Worm (Caenorhabditis elegans): ENCODE results near the gene Y24D9B.1.
A peak's percentile ranks its signal among the peaks of the same experiment; 100 is the strongest.

Y24D9B.1 gene

DNA sequence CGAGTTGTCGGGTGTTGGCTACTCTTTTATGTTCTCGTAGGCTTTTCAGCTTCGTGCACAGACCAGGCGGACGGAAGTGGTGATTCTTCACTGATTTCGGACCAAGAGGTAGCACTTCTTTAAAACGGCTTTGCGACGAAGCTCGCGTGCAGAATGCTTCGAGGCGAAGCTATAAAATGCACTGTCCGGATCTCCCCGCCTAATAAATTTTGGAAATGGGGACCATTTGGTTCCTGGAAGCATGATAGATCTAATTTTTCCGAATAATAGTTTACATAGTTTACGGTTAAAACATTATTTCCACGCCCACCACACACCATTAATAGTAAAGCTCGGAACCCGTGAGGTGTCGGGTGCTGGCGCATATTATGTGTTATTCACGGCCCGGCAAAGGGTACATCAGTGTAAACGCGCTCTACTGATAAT lies 30.4 kb downstream of the Y24D9B.1 start (continued):
- no peak for TF ChIP-seq ceh-62 (tag; optimal IDR thresholded peaks at IDR 0.05)
- no peak for TF ChIP-seq ctbp-1 (GFP tag; IDR thresholded peaks at IDR 0.05)
- TF ChIP-seq lin-38 (GFP tag; IDR thresholded peaks at IDR 0.05), result peak; percentile 95
- no peak for TF ChIP-seq attf-4 (tag; optimal IDR thresholded peaks at IDR 0.05)
- no peak for TF ChIP-seq rbr-2 (tag; optimal IDR thresholded peaks at IDR 0.05)
- TF ChIP-seq snpc-4 (tag; optimal IDR thresholded peaks at IDR 0.05), result peak; percentile 61
- TF ChIP-seq pqm-1 (tag; optimal IDR thresholded peaks at IDR 0.05), result no peak
- no peak for TF ChIP-seq ceh-82 (tag; optimal IDR thresholded peaks at IDR 0.05)
- TF ChIP-seq F44E2.7 (GFP tag; IDR thresholded peaks at IDR 0.05), result no peak
- no peak for TF ChIP-seq cey-2 (tag; optimal IDR thresholded peaks at IDR 0.05; ENCODE audit: borderline replicate concordance, insufficient read depth)
- no peak for TF ChIP-seq unc-39 (tag; optimal IDR thresholded peaks at IDR 0.05)
- no peak for TF ChIP-seq nhr-41 (GFP tag; IDR thresholded peaks at IDR 0.05)
- no peak for TF ChIP-seq D1046.2 (GFP tag; IDR thresholded peaks at IDR 0.05)
- peak; percentile 68 for TF ChIP-seq F49E8.2 (tag; optimal IDR thresholded peaks at IDR 0.05; ENCODE audit: borderline replicate concordance)
- TF ChIP-seq ZK546.5 (tag; optimal IDR thresholded peaks at IDR 0.05), result no peak
- no peak for TF ChIP-seq hlh-11 (tag; optimal IDR thresholded peaks at IDR 0.05)
- TF ChIP-seq F37D6.2 (tag; optimal IDR thresholded peaks at IDR 0.05), result no peak
- TF ChIP-seq madf-9 (GFP tag; conservative IDR thresholded peaks at IDR 0.05), result no peak
- TF ChIP-seq spr-3 (GFP tag; optimal IDR thresholded peaks at IDR 0.05), result no peak
- no peak for TF ChIP-seq nhr-48 (tag; optimal IDR thresholded peaks at IDR 0.05)
- TF ChIP-seq fkh-10 (GFP tag; optimal IDR thresholded peaks at IDR 0.05), result no peak
- TF ChIP-seq lim-7 (GFP tag; IDR thresholded peaks at IDR 0.05), result no peak; the same call in 1 of the 2 replicates
- TF ChIP-seq saeg-2 (GFP tag; IDR thresholded peaks at IDR 0.05), result no peak
- no peak for TF ChIP-seq hmg-1.1 (GFP tag; IDR thresholded peaks at IDR 0.05)
- no peak for TF ChIP-seq tag-97 (GFP tag; IDR thresholded peaks at IDR 0.05)
- peak; percentile 29 for TF ChIP-seq mes-2 (tag; optimal IDR thresholded peaks at IDR 0.05; ENCODE audit: poor library complexity, severe bottlenecking)
- TF ChIP-seq aha-1 (tag), result no peak
- TF ChIP-seq daf-8 (GFP tag; IDR thresholded peaks at IDR 0.05), result no peak
- no peak for TF ChIP-seq zag-1 (tag; optimal IDR thresholded peaks at IDR 0.05)
- TF ChIP-seq mdt-29 (GFP tag; IDR thresholded peaks at IDR 0.05), result 0 out of 2 replicates have a peak, but pooled peaks have one; percentile 24
- TF ChIP-seq dve-1 (tag; optimal IDR thresholded peaks at IDR 0.05; ENCODE audit: insufficient read depth), result no peak
- no peak for TF ChIP-seq nhr-25 (tag; optimal IDR thresholded peaks at IDR 0.05; ENCODE audit: borderline replicate concordance, insufficient read depth)
- TF ChIP-seq vab-7 (GFP tag; IDR thresholded peaks at IDR 0.05), result no peak
- TF ChIP-seq lin-29 (GFP tag; IDR thresholded peaks at IDR 0.05), result no peak
- no peak for TF ChIP-seq mxl-3 (GFP tag; optimal IDR thresholded peaks at IDR 0.05)
- no peak for TF ChIP-seq daf-19 (GFP tag; conservative IDR thresholded peaks at IDR 0.05)
- no peak for TF ChIP-seq madf-5 (GFP tag; IDR thresholded peaks at IDR 0.05)
- no peak for TF ChIP-seq ceh-32 (tag; optimal IDR thresholded peaks at IDR 0.05; ENCODE audit: poor library complexity)
- no peak for TF ChIP-seq nhr-111 (GFP tag; optimal IDR thresholded peaks at IDR 0.05)
- no peak for TF ChIP-seq unc-62 (GFP tag; optimal IDR thresholded peaks at IDR 0.05 in 1 of 2)
- TF ChIP-seq unc-62 (tag; optimal IDR thresholded peaks at IDR 0.05), result no peak
- peak; percentile 16 for TF ChIP-seq arid-1 (GFP tag; conservative IDR thresholded peaks at IDR 0.05)
- no peak for TF ChIP-seq nhr-77 (tag; optimal IDR thresholded peaks at IDR 0.05)
- no peak for TF ChIP-seq dmd-9 (GFP tag; IDR thresholded peaks at IDR 0.05)
- TF ChIP-seq nhr-102 (tag; optimal IDR thresholded peaks at IDR 0.05), result no peak
- TF ChIP-seq tra-1 (GFP tag; IDR thresholded peaks at IDR 0.05), result no peak
- no peak for TF ChIP-seq Y105C5A.15 (GFP tag; IDR thresholded peaks at IDR 0.05)
- TF ChIP-seq ceh-44 (GFP tag; IDR thresholded peaks at IDR 0.05), result 0 out of 2 replicates have a peak, but pooled peaks have one; percentile 25
- no peak for TF ChIP-seq ces-1 (GFP tag; optimal IDR thresholded peaks at IDR 0.05)
- no peak for TF ChIP-seq R02D3.7 (tag; optimal IDR thresholded peaks at IDR 0.05)
- TF ChIP-seq mep-1 (tag; optimal IDR thresholded peaks at IDR 0.05), result no peak
- no peak for TF ChIP-seq zfp-3 (GFP tag; conservative IDR thresholded peaks at IDR 0.05)

Data from whole organism, L4 larva.